Fruit fly (Drosophila melanogaster) whole organism, prepupa: ENCODE data around the gene f.

Experiments used
- CG10669 ChIP-seq: fragments of 200-800 bp; sonication (Bioruptor generic); optimal IDR thresholded peaks from 3 replicates; lab custom pipeline; 2018; ENCODE audit warnings: missing biosample characterization, mild to moderate bottlenecking, missing genetic modification characterization, moderate library complexity
- CG11294 ChIP-seq: fragments of 200-800 bp; sonication (Bioruptor generic); IDR thresholded peaks from 2 replicates; pipeline ENCODE4 v1.3.6; 2022; ENCODE audit warnings: missing biosample characterization, missing genetic modification characterization
- CG3032 ChIP-seq: fragments of 200-800 bp; optimal IDR thresholded peaks from 2 replicates; lab custom pipeline; 2019; ENCODE audit warnings: missing biosample characterization, mild to moderate bottlenecking, missing genetic modification characterization, moderate library complexity
- CG6276 ChIP-seq: fragments of 200-800 bp; sonication (Bioruptor generic); optimal IDR thresholded peaks from 2 replicates; lab custom pipeline; 2017; ENCODE audit warnings: missing biosample characterization, mild to moderate bottlenecking, missing genetic modification characterization
- Eip78C ChIP-seq: fragments of 200-800 bp; sonication (Bioruptor generic); peaks from one replicate; lab custom pipeline; 2016; ENCODE audit warnings: missing biosample characterization, missing genetic modification characterization
- Eip93F ChIP-seq: fragments of 200-800 bp; sonication (Bioruptor generic); optimal IDR thresholded peaks from 2 replicates; lab custom pipeline; 2016; ENCODE audit warnings: missing biosample characterization, mild to moderate bottlenecking, missing genetic modification characterization
- Ets21C ChIP-seq: fragments of 200-800 bp; sonication (Bioruptor generic); optimal IDR thresholded peaks from 3 replicates; lab custom pipeline; 2016; ENCODE audit warnings: missing biosample characterization, missing genetic modification characterization
- Ets96B ChIP-seq: fragments of 200-800 bp; optimal IDR thresholded peaks from 2 replicates; lab custom pipeline; 2019; ENCODE audit warnings: missing biosample characterization, mild to moderate bottlenecking, missing genetic modification characterization, moderate library complexity
- Hr39 ChIP-seq: fragments of 200-800 bp; sonication (Bioruptor generic); optimal IDR thresholded peaks from 2 replicates; lab custom pipeline; 2016; ENCODE audit warnings: missing biosample characterization, missing genetic modification characterization
- Lpt ChIP-seq: fragments of 200-800 bp; sonication (Bioruptor generic); optimal IDR thresholded peaks from 3 replicates; lab custom pipeline; 2016; ENCODE audit warnings: missing biosample characterization, missing genetic modification characterization
- Sox102F ChIP-seq: fragments of 200-800 bp; sonication (Bioruptor generic); optimal IDR thresholded peaks from 2 replicates; lab custom pipeline; 2016; ENCODE audit warnings: missing biosample characterization, mild to moderate bottlenecking, missing genetic modification characterization
- Sox15 ChIP-seq: fragments of 200-800 bp; sonication (Bioruptor generic); optimal IDR thresholded peaks from 3 replicates; lab custom pipeline; 2016; ENCODE audit warnings: missing biosample characterization, missing genetic modification characterization
- achi ChIP-seq: fragments of 200-800 bp; sonication (Bioruptor generic); optimal IDR thresholded peaks from 3 replicates; lab custom pipeline; 2016; ENCODE audit warnings: missing biosample characterization, missing genetic modification characterization
- acj6 ChIP-seq: fragments of 200-800 bp; sonication (Bioruptor generic); optimal IDR thresholded peaks from 3 replicates; lab custom pipeline; 2016; ENCODE audit warnings: missing biosample characterization, missing genetic modification characterization
- fd85E ChIP-seq: fragments of 200-800 bp; sonication (Bioruptor generic); optimal IDR thresholded peaks from 3 replicates; lab custom pipeline; 2016; ENCODE audit warnings: missing biosample characterization, missing genetic modification characterization
- fkh ChIP-seq: fragments of 200-800 bp; sonication (Bioruptor generic); optimal IDR thresholded peaks from 3 replicates; lab custom pipeline; 2017; ENCODE audit warnings: missing biosample characterization, mild to moderate bottlenecking, missing genetic modification characterization, moderate library complexity
- spab ChIP-seq: fragments of 200-800 bp; sonication (Bioruptor generic); optimal IDR thresholded peaks from 2 replicates; lab custom pipeline; 2017; ENCODE audit warnings: missing biosample characterization, mild to moderate bottlenecking, missing genetic modification characterization, missing genetic modification reagents
- ss ChIP-seq, 2 experiments: fragments of 200-800 bp; sonication (Bioruptor generic); optimal IDR thresholded peaks; 2 replicates in 1 of 2; 3 replicates in 1 of 2; lab custom pipeline; 2017 to 2018; ENCODE audit warnings: mild to moderate bottlenecking in 2 of 2, missing biosample characterization in 2 of 2, missing genetic modification characterization in 2 of 2, moderate library complexity in 1 of 2
- vri ChIP-seq: fragments of 200-800 bp; sonication (Bioruptor generic); optimal IDR thresholded peaks from 3 replicates; lab custom pipeline; 2016; ENCODE audit warnings: missing biosample characterization, mild to moderate bottlenecking, missing genetic modification characterization

f gene

DNA sequence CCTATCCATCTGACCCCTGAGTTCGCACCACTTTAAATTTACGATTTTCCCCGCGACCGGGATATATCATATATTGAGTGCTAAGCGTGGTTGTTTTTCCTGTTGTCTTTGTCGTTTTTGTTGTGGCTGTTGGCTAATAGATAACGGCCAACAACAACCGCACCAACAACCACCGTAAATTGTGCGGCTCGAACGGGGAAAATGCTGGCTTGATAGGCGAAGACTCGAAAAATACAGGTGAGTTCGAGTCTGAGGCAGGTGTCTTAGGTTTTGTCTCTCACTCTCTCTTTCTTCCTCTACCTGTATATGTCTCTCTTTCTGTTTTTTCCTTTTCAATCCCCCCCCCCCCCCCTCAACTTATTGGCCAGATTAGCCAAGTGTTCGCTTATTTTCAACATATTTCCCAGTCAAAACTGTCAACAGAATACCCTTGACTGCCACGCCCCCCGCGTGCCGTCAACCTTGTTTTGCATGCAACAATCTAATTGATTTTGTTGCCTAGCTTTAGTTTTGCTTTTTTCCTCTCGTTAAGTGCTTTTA is 84.1 kb downstream of the f start:
- TF ChIP-seq ss (GFP tag; optimal IDR thresholded peaks at IDR 0.05; lab: Kevin White, UChicago) (no peak), fkh (GFP tag; lab: Kevin White, UChicago) (no peak)

dm6 chrX:17322852-17323251 is 90.1 kb downstream of the f start:
- no peak for TF ChIP-seq CG6276 (GFP tag; lab: Kevin White, UChicago)
- no peak for TF ChIP-seq Ets21C (GFP tag; lab: Kevin White, UChicago)
- TF ChIP-seq Eip93F (GFP tag; lab: Kevin White, UChicago): no peak
- no peak for TF ChIP-seq Sox102F (GFP tag; lab: Kevin White, UChicago)
- no peak for TF ChIP-seq Sox15 (GFP tag; lab: Kevin White, UChicago)
- TF ChIP-seq Lpt (GFP tag; lab: Kevin White, UChicago): no peak
- no peak for TF ChIP-seq CG11294 (GFP tag; lab: Robert Waterston, UW)
- TF ChIP-seq fd85E (GFP tag; lab: Kevin White, UChicago): no peak
- TF ChIP-seq achi: no peak
- TF ChIP-seq acj6 (GFP tag; lab: Kevin White, UChicago): no peak
- TF ChIP-seq, all 60 proteins: peak for 0

dm6 chrX:17329933-17330674 is 97.4 kb downstream of the f start:
- TF ChIP-seq Ets96B: peak; percentile 34
- TF ChIP-seq vri (GFP tag; lab: Kevin White, UChicago): no peak
- no peak for TF ChIP-seq Hr39 (GFP tag; lab: Kevin White, UChicago)
- peak; percentile 22 for TF ChIP-seq CG3032 (tag; lab: Kevin White, UChicago)
- peak; percentile 5 for TF ChIP-seq CG10669
- TF ChIP-seq acj6 (GFP tag; lab: Kevin White, UChicago): no peak
- TF ChIP-seq spab (GFP tag; lab: Kevin White, UChicago): peak; percentile 16
- TF ChIP-seq Eip78C: peak; percentile 50
